Worm (Caenorhabditis elegans) whole organism, L3 larva: Measurements from ENCODE around the gene npr-12.

Source experiments
- R02D3.7 ChIP-seq: fragments of 150-350 bp; optimal IDR thresholded peaks from 2 replicates; lab custom pipeline; 2014; ENCODE audit warnings: missing biosample characterization, missing genetic modification characterization
- ZK546.5 ChIP-seq: sonication (generic microtip); optimal IDR thresholded peaks from 2 replicates; lab custom pipeline; 2017; ENCODE audit warnings: missing biosample characterization, missing genetic modification characterization
- aly-2 ChIP-seq: fragments of 150-350 bp; optimal IDR thresholded peaks from 2 replicates; lab custom pipeline; 2014; ENCODE audit warnings: missing biosample characterization, missing genetic modification characterization
- ama-1 ChIP-seq: fragments of 150-350 bp; optimal IDR thresholded peaks from 2 replicates; lab custom pipeline; 2018
- ceh-16 ChIP-seq: sonication (generic microtip); optimal IDR thresholded peaks from 2 replicates; lab custom pipeline; 2017; ENCODE audit warnings: missing biosample characterization, missing genetic modification characterization
- ceh-82 ChIP-seq: fragments of 150-350 bp; optimal IDR thresholded peaks from 2 replicates; lab custom pipeline; 2014; ENCODE audit warnings: missing biosample characterization, missing genetic modification characterization
- daf-12 ChIP-seq: fragments of 150-350 bp; optimal IDR thresholded peaks from 2 replicates; lab custom pipeline; 2014; ENCODE audit warnings: missing biosample characterization, missing genetic modification reagents, missing genetic modification characterization
- egl-27 ChIP-seq: sonication (generic microtip); optimal IDR thresholded peaks from 4 replicates; lab custom pipeline; 2017; ENCODE audit warnings: missing biosample characterization, missing genetic modification reagents, missing genetic modification characterization
- egl-5 ChIP-seq: fragments of 150-350 bp; optimal IDR thresholded peaks from 2 replicates; lab custom pipeline; 2017; ENCODE audit warnings: missing biosample characterization, missing genetic modification reagents, missing genetic modification characterization, inconsistent platforms
- elt-1 ChIP-seq: fragments of 150-350 bp; optimal IDR thresholded peaks from 2 replicates; lab custom pipeline; 2014; ENCODE audit warnings: missing biosample characterization, missing genetic modification characterization
- elt-2 ChIP-seq: sonication (generic microtip); optimal IDR thresholded peaks from 2 replicates; lab custom pipeline; 2016; ENCODE audit warnings: missing genetic modification reagents, mild to moderate bottlenecking, missing genetic modification characterization, missing compliant biosample characterization
- fkh-10 ChIP-seq: sonication (generic microtip); optimal IDR thresholded peaks from 2 replicates; lab custom pipeline; 2017; ENCODE audit warnings: missing biosample characterization, missing genetic modification reagents, missing genetic modification characterization
- fkh-2 ChIP-seq: fragments of 150-350 bp; optimal IDR thresholded peaks from 2 replicates; lab custom pipeline; 2014; ENCODE audit warnings: missing biosample characterization, missing genetic modification reagents, missing genetic modification characterization
- jun-1 ChIP-seq: fragments of 150-350 bp; optimal IDR thresholded peaks from 2 replicates; lab custom pipeline; 2014; ENCODE audit warnings: missing biosample characterization, missing genetic modification reagents, missing genetic modification characterization
- lin-15B ChIP-seq: fragments of 150-350 bp; optimal IDR thresholded peaks from 2 replicates; lab custom pipeline; 2014; ENCODE audit warnings: missing biosample characterization, missing genetic modification characterization
- mdl-1 ChIP-seq: fragments of 150-350 bp; optimal IDR thresholded peaks from 2 replicates; lab custom pipeline; 2014; ENCODE audit warnings: missing biosample characterization, missing genetic modification characterization
- mml-1 ChIP-seq: fragments of 150-350 bp; sonication (generic microtip); optimal IDR thresholded peaks from 3 replicates; lab custom pipeline; 2014; ENCODE audit warnings: missing biosample characterization, missing genetic modification characterization
- nfya-1 ChIP-seq: sonication (generic microtip); optimal IDR thresholded peaks from 2 replicates; lab custom pipeline; 2017; ENCODE audit warnings: missing genetic modification characterization, mild to moderate bottlenecking, missing compliant biosample characterization, antibody characterized with exemption, moderate library complexity; ENCODE audit not compliant: insufficient read depth
- nhr-11 ChIP-seq: fragments of 150-350 bp; optimal IDR thresholded peaks from 2 replicates; lab custom pipeline; 2014; ENCODE audit warnings: missing biosample characterization, missing genetic modification characterization
- nhr-12 ChIP-seq: fragments of 150-350 bp; optimal IDR thresholded peaks from 2 replicates; lab custom pipeline; 2014; ENCODE audit warnings: missing biosample characterization, missing genetic modification characterization
- nhr-237 ChIP-seq: fragments of 150-350 bp; optimal IDR thresholded peaks from 2 replicates; lab custom pipeline; 2014; ENCODE audit warnings: missing biosample characterization, missing genetic modification characterization
- nhr-25 ChIP-seq: sonication (generic microtip); optimal IDR thresholded peaks from 2 replicates; lab custom pipeline; 2017; ENCODE audit warnings: missing biosample characterization, missing genetic modification characterization
- nhr-28 ChIP-seq: fragments of 150-350 bp; optimal IDR thresholded peaks from 2 replicates; lab custom pipeline; 2014; ENCODE audit warnings: missing biosample characterization, missing genetic modification characterization
- nhr-43 ChIP-seq: sonication (generic microtip); optimal IDR thresholded peaks from 2 replicates; lab custom pipeline; 2016; ENCODE audit warnings: mild to moderate bottlenecking, missing genetic modification characterization, missing compliant biosample characterization; ENCODE audit not compliant: poor library complexity, severe bottlenecking
- nhr-67 ChIP-seq: fragments of 150-350 bp; optimal IDR thresholded peaks from 2 replicates; lab custom pipeline; 2014; ENCODE audit warnings: missing biosample characterization, missing genetic modification characterization
- nhr-76 ChIP-seq: fragments of 150-350 bp; sonication (generic microtip); optimal IDR thresholded peaks from 5 replicates; lab custom pipeline; 2014; ENCODE audit warnings: missing biosample characterization, missing genetic modification characterization
- nhr-77 ChIP-seq: fragments of 150-350 bp; optimal IDR thresholded peaks from 2 replicates; lab custom pipeline; 2014; ENCODE audit warnings: missing biosample characterization, missing genetic modification characterization
- pha-4 ChIP-seq: fragments of 150-350 bp; optimal IDR thresholded peaks from 2 replicates; lab custom pipeline; 2014; ENCODE audit warnings: missing biosample characterization, missing genetic modification reagents, missing genetic modification characterization
- pqm-1 ChIP-seq: fragments of 150-350 bp; optimal IDR thresholded peaks from 2 replicates; lab custom pipeline; 2017; ENCODE audit warnings: missing biosample characterization, missing genetic modification characterization, inconsistent platforms
- sea-2 ChIP-seq: fragments of 150-350 bp; sonication (generic microtip); optimal IDR thresholded peaks from 4 replicates; lab custom pipeline; 2014; ENCODE audit warnings: missing biosample characterization, missing genetic modification reagents, missing genetic modification characterization
- skn-1 ChIP-seq: fragments of 150-350 bp; optimal IDR thresholded peaks from 2 replicates; lab custom pipeline; 2014; ENCODE audit warnings: missing biosample characterization, missing genetic modification characterization
- snpc-4 ChIP-seq: fragments of 150-350 bp; optimal IDR thresholded peaks from 2 replicates; lab custom pipeline; 2014; ENCODE audit warnings: missing biosample characterization, missing genetic modification characterization
- tbx-2 ChIP-seq: sonication (generic microtip); optimal IDR thresholded peaks from 2 replicates; lab custom pipeline; 2016; ENCODE audit warnings: mild to moderate bottlenecking, missing genetic modification characterization, missing compliant biosample characterization
- unc-39 ChIP-seq: sonication (generic microtip); optimal IDR thresholded peaks from 4 replicates; lab custom pipeline; 2017; ENCODE audit warnings: missing biosample characterization, missing genetic modification characterization
- unc-62 ChIP-seq: fragments of 150-350 bp; sonication (generic microtip); optimal IDR thresholded peaks from 4 replicates; lab custom pipeline; 2014; ENCODE audit warnings: missing biosample characterization, missing genetic modification reagents, missing genetic modification characterization
- ztf-4 ChIP-seq: fragments of 150-350 bp; optimal IDR thresholded peaks from 2 replicates; lab custom pipeline; 2014; ENCODE audit warnings: missing biosample characterization, missing genetic modification characterization

npr-12 gene

ce11 chrIV:6937548-6937947 is at the start of gene npr-12:
TSS of gene npr-12 (minus strand) at chrIV:6937648.
- no peak for TF ChIP-seq egl-27
- no peak for TF ChIP-seq pqm-1
- TF ChIP-seq nhr-12, result no peak
- TF ChIP-seq elt-1, result no peak

ce11 chrIV:6986835-6987234 is 49.4 kb upstream of the npr-12 start, which contains the start of gene prkl-1:
TSS of gene prkl-1 (minus strand) at chrIV:6986935.
- TF ChIP-seq daf-12 (tag; lab: Kevin White, UChicago), result no peak
- TF ChIP-seq nhr-11 (tag; lab: Kevin White, UChicago), result no peak
- TF ChIP-seq pha-4 (tag; lab: Kevin White, UChicago), result no peak
- TF ChIP-seq egl-5, result no peak
- no peak for TF ChIP-seq nhr-43 (tag; lab: Kevin White, UChicago)
- no peak for TF ChIP-seq lin-15B
- no peak for TF ChIP-seq nhr-77 (tag; lab: Kevin White, UChicago)
- no peak for TF ChIP-seq nhr-67 (tag; lab: Kevin White, UChicago)
- no peak for TF ChIP-seq nfya-1 (tag; lab: Kevin White, UChicago)
- no peak for TF ChIP-seq ceh-82
- no peak for TF ChIP-seq elt-2 (tag; lab: Kevin White, UChicago)
- no peak for TF ChIP-seq ceh-16
- TF ChIP-seq nhr-76 (tag; lab: Kevin White, UChicago), result no peak
- no peak for TF ChIP-seq mml-1 (tag; lab: Kevin White, UChicago)
- no peak for TF ChIP-seq egl-27
- TF ChIP-seq tbx-2 (tag; lab: Kevin White, UChicago), result no peak

DNA sequence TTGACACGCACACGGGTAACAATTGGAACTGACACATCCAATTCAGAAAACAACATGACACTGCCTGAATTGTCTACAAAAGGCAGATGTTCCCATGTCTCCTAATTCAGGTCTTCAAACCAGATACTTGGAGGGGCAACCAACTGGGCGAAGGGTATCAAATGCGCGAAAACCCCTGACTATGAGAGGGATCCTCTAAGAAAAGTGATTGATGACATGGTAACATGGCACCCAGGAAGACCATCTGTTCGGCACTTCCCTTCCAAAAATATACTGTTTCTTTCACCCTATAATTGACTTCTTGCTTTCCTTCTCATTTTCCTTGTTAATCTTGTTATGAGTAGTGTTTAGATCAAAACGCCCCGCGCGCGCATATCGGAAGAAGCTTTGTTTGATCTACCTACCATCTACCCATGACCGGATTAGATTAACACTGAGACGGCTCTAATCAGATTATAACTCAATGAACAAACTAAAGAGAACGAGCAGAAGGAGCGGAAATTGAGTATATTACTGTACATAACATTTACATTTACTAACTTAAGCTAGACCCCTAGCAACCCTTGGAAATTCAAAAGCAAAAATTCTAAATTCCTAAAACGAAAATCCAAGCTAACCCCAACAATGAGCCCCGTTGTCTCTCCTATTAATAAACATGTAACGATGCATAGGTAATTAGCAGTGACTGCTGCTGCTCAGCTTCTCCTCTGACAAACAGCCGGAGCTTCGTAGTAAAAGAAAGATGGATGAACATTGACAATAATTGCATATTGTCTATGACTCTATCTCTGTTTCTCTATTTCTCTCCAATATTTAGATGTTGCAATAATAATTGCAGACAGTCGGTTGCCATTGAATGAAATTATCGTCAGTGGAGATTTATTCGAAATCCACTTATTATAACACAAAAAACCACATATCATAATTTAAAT is 47.3 kb upstream of the npr-12 start:
- TF ChIP-seq ZK546.5 (no peak), sea-2 (GFP tag; lab: Kevin White, UChicago) (no peak), nhr-77 (tag; lab: Kevin White, UChicago) (no peak), aly-2 (tag; lab: Kevin White, UChicago) (no peak), nhr-237 (no peak), nhr-28 (tag; lab: Kevin White, UChicago) (no peak), ztf-4 (tag; lab: Kevin White, UChicago) (no peak)

DNA sequence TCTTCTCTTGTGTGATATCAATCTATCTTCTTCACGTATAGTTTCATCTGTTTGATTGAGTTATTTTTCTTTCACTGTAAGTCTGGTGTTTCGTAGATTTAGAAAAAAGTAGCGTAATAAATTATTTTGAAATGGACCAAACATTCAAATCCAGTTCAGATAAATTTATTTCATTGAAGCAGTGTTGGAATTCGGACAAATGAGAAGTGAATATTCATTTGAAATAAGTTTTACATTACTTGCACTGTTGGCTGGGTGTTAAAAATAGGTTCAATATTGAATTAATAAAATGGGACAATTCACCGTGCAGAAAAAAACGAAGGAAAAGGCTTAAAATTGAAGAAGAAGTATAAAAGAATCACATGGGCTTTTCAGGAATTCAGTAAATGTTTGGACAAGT is 41.2 kb upstream of the npr-12 start:
- TF ChIP-seq mdl-1 (tag; lab: Kevin White, UChicago), result no peak
- TF ChIP-seq lin-15B, result no peak
- no peak for TF ChIP-seq fkh-10
- TF ChIP-seq ceh-16, result no peak
- TF ChIP-seq ama-1 (lab: Kevin White, UChicago), result no peak
- TF ChIP-seq ztf-4 (tag; lab: Kevin White, UChicago), result no peak
- TF ChIP-seq nhr-43 (tag; lab: Kevin White, UChicago), result no peak
- TF ChIP-seq R02D3.7 (tag; lab: Kevin White, UChicago), result no peak
- TF ChIP-seq mml-1 (tag; lab: Kevin White, UChicago), result no peak
- no peak for TF ChIP-seq jun-1 (tag; lab: Kevin White, UChicago)
- no peak for TF ChIP-seq unc-39 (tag; lab: Kevin White, UChicago)
- no peak for TF ChIP-seq nhr-237
- TF ChIP-seq ZK546.5, result no peak
- TF ChIP-seq nhr-11 (tag; lab: Kevin White, UChicago), result no peak
- TF ChIP-seq tbx-2 (tag; lab: Kevin White, UChicago), result no peak
- TF ChIP-seq pha-4 (tag; lab: Kevin White, UChicago), result no peak
- TF ChIP-seq ceh-82, result no peak
- TF ChIP-seq fkh-2, result no peak
- TF ChIP-seq nhr-25, result no peak
- TF ChIP-seq snpc-4, result no peak
- TF ChIP-seq, all 47 proteins: peak for 0

DNA sequence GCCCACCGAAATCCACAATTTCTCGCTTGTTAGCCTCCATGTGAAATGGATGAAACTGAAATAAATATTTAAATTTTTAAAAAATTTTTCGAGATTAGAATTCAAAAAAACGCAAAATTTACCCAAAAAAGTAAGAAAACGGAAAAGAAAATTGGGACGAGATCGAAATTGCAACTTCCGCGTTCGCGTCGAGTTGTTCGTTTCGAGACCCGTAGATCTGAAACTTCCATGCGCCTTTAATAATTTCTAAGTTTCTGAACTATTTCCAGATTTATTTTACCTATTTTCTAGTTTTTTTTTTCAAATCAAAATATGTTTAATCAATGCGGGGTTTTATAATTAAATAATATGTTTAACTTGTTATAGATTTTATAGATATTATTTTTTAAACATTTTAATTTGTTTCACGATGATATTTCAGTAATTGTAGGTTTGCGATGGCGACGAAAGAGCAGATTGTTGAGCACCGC is 39.7 kb upstream of the npr-12 start, which contains the start of the genes pgl-1 and him-3:
pgl-1 (minus strand) TSS at position 230 of the 470 bp plus-strand sequence.
him-3 (plus strand) TSS at position 420 of the 470 bp plus-strand sequence.
- TF ChIP-seq daf-12 (tag; lab: Kevin White, UChicago) (no peak), pqm-1 (no peak), jun-1 (tag; lab: Kevin White, UChicago) (no peak), fkh-2 (no peak), nhr-237 (no peak), tbx-2 (tag; lab: Kevin White, UChicago) (no peak), elt-1 (no peak), ceh-16 (no peak), ceh-82 (no peak), unc-62 (GFP tag; lab: Kevin White, UChicago) (no peak), skn-1 (tag; lab: Kevin White, UChicago) (no peak), aly-2 (tag; lab: Kevin White, UChicago) (no peak)
